Fruit fly (Drosophila melanogaster): ENCODE results near the gene CG18249.
A peak's percentile ranks its signal among the peaks of the same experiment; 100 is the strongest.

The CG18249 gene

DNA sequence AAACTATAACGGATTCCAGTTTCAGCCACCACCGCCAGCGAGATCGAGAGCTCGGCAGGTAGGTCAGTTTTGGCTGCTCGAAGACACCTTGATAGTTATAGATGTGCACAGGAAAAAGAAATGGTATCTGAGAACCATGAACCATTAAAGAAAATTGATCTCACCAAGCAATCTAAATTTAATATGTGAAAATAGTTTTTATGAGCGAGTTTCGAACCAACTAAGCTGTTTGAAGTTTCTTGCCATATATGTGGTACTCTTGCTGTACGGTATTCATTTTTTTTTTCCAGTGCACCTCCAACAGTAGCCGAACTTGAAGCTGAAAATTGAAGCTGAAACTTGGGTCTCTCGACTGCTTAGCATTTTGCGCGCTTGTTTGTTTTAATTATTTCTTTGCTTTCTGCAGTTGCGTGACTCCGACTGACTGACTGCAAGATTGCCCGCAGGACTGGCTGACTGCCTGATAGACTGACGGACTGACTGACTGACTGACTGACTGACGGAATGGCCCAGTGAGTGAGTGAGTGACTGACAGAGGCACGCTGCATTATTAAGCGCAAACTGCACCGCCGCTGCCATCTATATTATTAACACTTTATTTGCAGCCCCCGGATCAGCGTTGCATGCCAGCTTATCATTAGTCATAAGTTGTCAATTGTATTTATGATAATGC lies 48.3 kb upstream of the CG18249 start (continued):
- TF ChIP-seq cwo (GFP tag; optimal IDR thresholded peaks at IDR 0.05) (no peak), CG9215 (GFP tag; IDR thresholded peaks at IDR 0.05) (no peak), CG6813 (GFP tag; optimal IDR thresholded peaks at IDR 0.05) (no peak), toy (GFP tag; IDR thresholded peaks at IDR 0.05) (no peak), Lpt (GFP tag; optimal IDR thresholded peaks at IDR 0.05) (no peak), CG4328 (GFP tag; optimal IDR thresholded peaks at IDR 0.05) (no peak), CG12219 (GFP tag; optimal IDR thresholded peaks at IDR 0.05) (peak; percentile 49), cas (GFP tag; IDR thresholded peaks at IDR 0.05) (no peak), CG17912 (GFP tag; optimal IDR thresholded peaks at IDR 0.05) (no peak), Dek (tag; optimal IDR thresholded peaks at IDR 0.05) (no peak), luna (GFP tag; optimal IDR thresholded peaks at IDR 0.05) (no peak), CG7372 (GFP tag; IDR thresholded peaks at IDR 0.05) (no peak), CG15073 (GFP tag; optimal IDR thresholded peaks at IDR 0.05) (no peak), Opbp (GFP tag; IDR thresholded peaks at IDR 0.05; ENCODE audit: partially characterized antibody) (no peak), CG1602 (GFP tag; optimal IDR thresholded peaks at IDR 0.05) (peak; percentile 36), CG1792 (GFP tag; optimal IDR thresholded peaks at IDR 0.05) (no peak), fd96Cb (tag; optimal IDR thresholded peaks at IDR 0.05) (peak; percentile 57), CG10431 (GFP tag; optimal IDR thresholded peaks at IDR 0.05) (no peak), CG7745 (tag; optimal IDR thresholded peaks at IDR 0.05) (no peak), eve (GFP tag; optimal IDR thresholded peaks at IDR 0.05) (no peak), Usf (GFP tag; optimal IDR thresholded peaks at IDR 0.05) (no peak), CG34224 (GFP tag; IDR thresholded peaks at IDR 0.05; ENCODE audit: partially characterized antibody) (no peak), CG13775 (GFP tag; optimal IDR thresholded peaks at IDR 0.05) (peak; percentile 41), CG12391 (tag; optimal IDR thresholded peaks at IDR 0.05) (peak; percentile 68), her (GFP tag; optimal IDR thresholded peaks at IDR 0.05) (no peak), gro (GFP tag; optimal IDR thresholded peaks at IDR 0.05) (no peak), grau (tag; optimal IDR thresholded peaks at IDR 0.05) (peak; percentile 22), Chrac-16 (GFP tag; optimal IDR thresholded peaks at IDR 0.05) (peak; percentile 56), CG8765 (GFP tag; IDR thresholded peaks at IDR 0.05) (0 out of 2 replicates have a peak, but pooled peaks have one; percentile 22), pzg (GFP tag; optimal IDR thresholded peaks at IDR 0.05) (no peak), ATbp (GFP tag; optimal IDR thresholded peaks at IDR 0.05) (peak; percentile 48), H2.0 (GFP tag; IDR thresholded peaks at IDR 0.05) (no peak), oc (tag; optimal IDR thresholded peaks at IDR 0.05) (peak; percentile 31), knrl (GFP tag; IDR thresholded peaks at IDR 0.05; ENCODE audit: partially characterized antibody) (no peak), kay (GFP tag; optimal IDR thresholded peaks at IDR 0.05) (no peak), scrt (GFP tag; optimal IDR thresholded peaks at IDR 0.05) (no peak), nom (GFP tag; optimal IDR thresholded peaks at IDR 0.05) (no peak), zf30C (GFP tag; optimal IDR thresholded peaks at IDR 0.05) (peak; percentile 63), croc (GFP tag; conservative IDR thresholded peaks at IDR 0.05) (0 out of 3 replicates have a peak, but pooled peaks have one; percentile 23), prd (optimal IDR thresholded peaks at IDR 0.05) (no peak), prd (GFP tag; IDR thresholded peaks at IDR 0.05) (peak; percentile 67; the same call in 2 of the 3 replicates), inv (GFP tag; IDR thresholded peaks at IDR 0.05; ENCODE audit: partially characterized antibody) (no peak), dati (GFP tag; IDR thresholded peaks at IDR 0.05) (no peak), dysf (GFP tag; IDR thresholded peaks at IDR 0.05) (peak; percentile 51), phol (tag; optimal IDR thresholded peaks at IDR 0.05) (peak; percentile 68), CG17328 (GFP tag; IDR thresholded peaks at IDR 0.05) (peak; percentile 51; the same call in 1 of the 2 replicates), psq (GFP tag; optimal IDR thresholded peaks at IDR 0.05) (no peak), CG6689 (GFP tag; IDR thresholded peaks at IDR 0.05) (0 out of 2 replicates have a peak, but pooled peaks have one; percentile 14), CHES-1-like (GFP tag; optimal IDR thresholded peaks at IDR 0.05) (no peak), CG7963 (GFP tag; IDR thresholded peaks at IDR 0.05; ENCODE audit: partially characterized antibody) (no peak)
